Worm (Caenorhabditis elegans): ENCODE data around the gene C33B4.4.

ce11 chrII:11361751-11362150 is 21.5 kb downstream of the C33B4.4 start:
- TF ChIP-seq elt-3 (tag; optimal IDR thresholded peaks at IDR 0.05) (no peak), nhr-28 (tag; optimal IDR thresholded peaks at IDR 0.05) (no peak), nhr-76 (tag; optimal IDR thresholded peaks at IDR 0.05) (no peak), blmp-1 (tag; optimal IDR thresholded peaks at IDR 0.05) (no peak), nhr-237 (tag; optimal IDR thresholded peaks at IDR 0.05) (no peak)

All from whole organism, mixed stage, embryonic.